Worm (Caenorhabditis elegans) whole organism, late embryonic: ENCODE data around the gene aak-1.
A peak's percentile ranks its signal among the peaks of the same experiment; 100 is the strongest.

ENCODE experiments used
- C38D4.7 ChIP-seq: fragments of 200-800 bp; sonication (Bioruptor generic); optimal IDR thresholded peaks from 2 replicates; lab custom pipeline; 2018; ENCODE audit warnings: mild to moderate bottlenecking, missing genetic modification characterization, moderate library complexity, missing compliant biosample characterization
- ama-1 ChIP-seq: fragments of 150-350 bp; optimal IDR thresholded peaks from 2 replicates; lab custom pipeline; 2014
- ceh-48 ChIP-seq: sonication (generic microtip); optimal IDR thresholded peaks from 2 replicates; lab custom pipeline; 2016; ENCODE audit warnings: missing genetic modification characterization, inconsistent platforms, missing compliant biosample characterization
- fkh-10 ChIP-seq: fragments of 150-350 bp; optimal IDR thresholded peaks from 2 replicates; lab custom pipeline; 2014; ENCODE audit warnings: missing biosample characterization, missing genetic modification reagents, missing genetic modification characterization
- nfya-1 ChIP-seq: sonication (generic microtip); optimal IDR thresholded peaks from 2 replicates; lab custom pipeline; 2017; ENCODE audit warnings: missing genetic modification characterization, mild to moderate bottlenecking, missing compliant biosample characterization, antibody characterized with exemption, moderate library complexity
- pag-3 ChIP-seq: sonication (generic microtip); optimal IDR thresholded peaks from 2 replicates; lab custom pipeline; 2016; ENCODE audit warnings: missing compliant biosample characterization, missing genetic modification characterization, borderline replicate concordance
- sdc-2 ChIP-seq: sonication (generic microtip); optimal IDR thresholded peaks from 2 replicates; lab custom pipeline; 2016; ENCODE audit warnings: missing genotype, missing genetic modification characterization, missing compliant biosample characterization
- tbx-2 ChIP-seq: sonication (generic microtip); optimal IDR thresholded peaks from 2 replicates; lab custom pipeline; 2016; ENCODE audit warnings: missing genetic modification characterization, missing compliant biosample characterization
- unc-55 ChIP-seq: sonication (generic microtip); optimal IDR thresholded peaks from 2 replicates; lab custom pipeline; 2017; ENCODE audit warnings: missing biosample characterization, missing genetic modification reagents, missing genetic modification characterization

ce11 chrIII:8799964-8800795, 39.3 kb upstream of the aak-1 start, which contains the start of gene F54F2.6:
- TF ChIP-seq C38D4.7, result no peak
- peak; percentile 96 for TF ChIP-seq nfya-1 (tag; lab: Kevin White, UChicago)
- TF ChIP-seq sdc-2 (tag; lab: Kevin White, UChicago), result peak; percentile 58
- peak; percentile 0 for TF ChIP-seq ceh-48 (tag; lab: Kevin White, UChicago)
- peak; percentile 64 for TF ChIP-seq ama-1 (lab: Kevin White, UChicago)
- no peak for TF ChIP-seq fkh-10 (GFP tag; lab: Kevin White, UChicago)
- peak; percentile 91 for TF ChIP-seq unc-55 (GFP tag; lab: Kevin White, UChicago)
- TF ChIP-seq pag-3 (tag; lab: Kevin White, UChicago), result no peak
- TF ChIP-seq tbx-2 (tag; lab: Kevin White, UChicago), result peak; percentile 80
